Fruit fly (Drosophila melanogaster) whole organism, adult: ENCODE measurements around the gene Kdm2.

ENCODE experiments used
- CG11617 ChIP-seq: fragments of 200-800 bp; sonication (Bioruptor generic); optimal IDR thresholded peaks from 2 replicates; lab custom pipeline; 2017; ENCODE audit warnings: mild to moderate bottlenecking, missing biosample characterization, missing genetic modification reagents, missing genetic modification characterization
- CG14711 ChIP-seq: fragments of 200-800 bp; sonication (Bioruptor generic); optimal IDR thresholded peaks from 2 replicates; lab custom pipeline; 2018; ENCODE audit warnings: missing biosample characterization, mild to moderate bottlenecking, missing genetic modification characterization, moderate library complexity
- CG33017 ChIP-seq: fragments of 200-800 bp; sonication (Bioruptor generic); optimal IDR thresholded peaks from 2 replicates; lab custom pipeline; 2018; ENCODE audit warnings: missing biosample characterization, mild to moderate bottlenecking, missing genetic modification characterization, moderate library complexity
- CG7045 ChIP-seq: fragments of 200-800 bp; sonication (Bioruptor generic); optimal IDR thresholded peaks from 2 replicates; lab custom pipeline; 2017; ENCODE audit warnings: missing biosample characterization, mild to moderate bottlenecking, missing genetic modification characterization
- CG7101 ChIP-seq: fragments of 200-800 bp; sonication (Bioruptor generic); optimal IDR thresholded peaks from 2 replicates; lab custom pipeline; 2018; ENCODE audit warnings: missing biosample characterization, mild to moderate bottlenecking, missing genetic modification characterization, moderate library complexity
- Clk ChIP-seq: fragments of 200-800 bp; sonication (Bioruptor generic); optimal IDR thresholded peaks from 2 replicates; lab custom pipeline; 2017; ENCODE audit warnings: missing biosample characterization, missing genetic modification characterization
- Hr96 ChIP-seq: fragments of 200-800 bp; sonication (Bioruptor generic); optimal IDR thresholded peaks from 2 replicates; lab custom pipeline; 2016; ENCODE audit warnings: missing biosample characterization, missing genetic modification characterization
- bab1 ChIP-seq: fragments of 200-800 bp; sonication (Bioruptor generic); optimal IDR thresholded peaks from 3 replicates; lab custom pipeline; 2019; ENCODE audit warnings: missing biosample characterization, mild to moderate bottlenecking, missing genetic modification characterization, moderate library complexity
- cic ChIP-seq: fragments of 200-800 bp; sonication (Bioruptor generic); optimal IDR thresholded peaks from 2 replicates; lab custom pipeline; 2017; ENCODE audit warnings: missing biosample characterization, mild to moderate bottlenecking, missing genetic modification characterization, moderate library complexity
- kay ChIP-seq: fragments of 200-800 bp; sonication (Bioruptor generic); peaks from one replicate; lab custom pipeline; 2016; ENCODE audit warnings: missing biosample characterization, missing genetic modification characterization, borderline replicate concordance
- toe ChIP-seq: fragments of 200-800 bp; sonication (Bioruptor generic); optimal IDR thresholded peaks from 2 replicates; lab custom pipeline; 2016; ENCODE audit warnings: missing biosample characterization, missing genetic modification characterization

DNA sequence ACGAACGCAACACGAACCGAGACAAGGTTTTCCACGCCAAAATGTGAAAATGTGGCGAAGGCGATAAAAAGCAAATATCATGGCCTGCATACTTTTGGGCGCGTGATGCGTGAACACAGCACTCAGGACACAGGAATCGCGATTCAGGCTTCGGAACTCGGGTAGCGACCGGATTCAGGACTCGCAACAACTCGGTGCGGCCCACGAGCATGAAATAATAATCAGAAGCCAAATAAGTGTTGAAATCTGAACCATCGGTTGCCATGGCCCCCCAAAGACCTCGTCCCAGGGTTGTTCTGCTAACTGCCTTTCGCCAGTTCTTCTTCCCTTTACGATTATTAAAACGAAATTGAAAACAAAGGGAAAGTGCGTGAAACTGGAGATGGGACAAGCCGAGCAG is 30.0 kb downstream of the Kdm2 start:
- no peak for TF ChIP-seq Clk
- no peak for TF ChIP-seq toe (GFP tag; lab: Kevin White, UChicago)
- no peak for TF ChIP-seq cic (GFP tag; lab: Kevin White, UChicago)
- TF ChIP-seq CG11617 (GFP tag; lab: Kevin White, UChicago): no peak
- TF ChIP-seq Hr96 (GFP tag; lab: Kevin White, UChicago): no peak
- TF ChIP-seq kay (GFP tag; lab: Kevin White, UChicago): no peak
- no peak for TF ChIP-seq bab1
- TF ChIP-seq CG7101 (tag; lab: Kevin White, UChicago): no peak
- TF ChIP-seq CG14711 (tag; lab: Kevin White, UChicago): no peak
- no peak for TF ChIP-seq CG7045 (GFP tag; lab: Kevin White, UChicago)
- no peak for TF ChIP-seq CG33017 (tag; lab: Kevin White, UChicago)
